Worm (Caenorhabditis elegans): ENCODE results near the gene Y57G11A.2.

DNA sequence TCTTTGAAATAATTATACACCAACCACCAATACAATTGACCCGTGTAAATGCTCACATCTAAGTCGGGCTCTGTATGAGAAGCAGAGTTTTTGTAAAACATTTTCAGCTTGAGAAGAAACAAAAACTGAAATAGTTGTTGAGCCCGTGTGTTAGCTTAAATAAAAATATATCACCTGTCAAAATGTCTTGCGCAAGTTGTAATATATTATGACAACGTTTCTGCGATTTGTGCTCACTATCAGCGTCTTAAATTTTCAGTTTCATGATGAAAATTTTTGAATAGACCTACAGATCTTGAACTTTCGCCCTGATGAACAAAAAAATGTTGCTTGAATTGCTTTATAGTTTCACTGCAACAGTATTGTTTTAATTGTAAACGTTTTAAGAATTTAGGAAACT lies 15.6 kb upstream of the Y57G11A.2 start, which contains the start of gene T27E7.4:
- TF ChIP-seq nhr-12 (tag; optimal IDR thresholded peaks at IDR 0.05), result no peak
- no peak for TF ChIP-seq bed-3 (GFP tag; optimal IDR thresholded peaks at IDR 0.05)
- TF ChIP-seq ztf-11 (tag; optimal IDR thresholded peaks at IDR 0.05), result no peak
- TF ChIP-seq elt-1 (tag; optimal IDR thresholded peaks at IDR 0.05; ENCODE audit: borderline replicate concordance, insufficient read depth), result no peak
